Fruit fly (Drosophila melanogaster) whole organism: ENCODE data around the gene CG46441.

Source experiments
- CG8478 ChIP-seq: fragments of >200 bp; optimal IDR thresholded peaks from 2 replicates; lab custom pipeline; 2018; ENCODE audit warnings: inconsistent platforms
- Dll ChIP-seq: fragments of >200 bp; optimal IDR thresholded peaks from 2 replicates; lab custom pipeline; 2017
- EcR ChIP-seq, 2 experiments: fragments of >200 bp; optimal IDR thresholded peaks; 2 replicates each; lab custom pipeline; 2017; ENCODE audit warnings: missing biosample characterization in 2 of 2, missing genetic modification characterization in 2 of 2, missing genetic modification reagents in 2 of 2
- pan ChIP-seq: fragments of >200 bp; optimal IDR thresholded peaks from 2 replicates; lab custom pipeline; 2017
- psq ChIP-seq: fragments of >200 bp; optimal IDR thresholded peaks from 2 replicates; lab custom pipeline; 2017
- usp ChIP-seq: fragments of >200 bp; optimal IDR thresholded peaks from 2 replicates; lab custom pipeline; 2017; ENCODE audit warnings: missing biosample characterization, missing genetic modification characterization, mixed read lengths

DNA sequence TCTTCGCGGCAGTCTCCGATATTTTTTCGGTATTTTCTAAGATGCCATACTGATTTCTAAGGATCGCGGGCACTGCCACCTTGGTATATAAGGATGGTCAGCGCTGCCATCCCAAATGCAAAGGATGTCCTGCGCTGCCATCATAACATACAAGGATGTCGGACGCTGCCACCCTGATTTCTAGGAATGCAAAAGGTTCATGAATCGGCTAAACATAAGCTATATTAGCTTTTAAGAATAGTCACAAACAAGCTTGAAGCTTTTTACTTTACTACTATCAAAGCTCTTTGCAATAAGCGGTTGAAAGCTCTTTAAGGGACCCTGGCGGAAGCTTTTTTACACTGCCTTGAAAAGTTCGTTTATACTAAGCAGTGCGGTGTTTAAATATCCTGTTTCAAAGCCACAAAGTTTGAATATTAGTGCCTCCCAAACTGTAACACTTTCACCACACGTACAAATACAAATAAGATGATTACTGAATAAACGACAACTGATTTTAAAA lies 37.5 kb downstream of the CG46441 start:
- TF ChIP-seq psq (lab: Kevin White, UChicago), result no peak
- TF ChIP-seq CG8478, result no peak
- no peak for TF ChIP-seq EcR (GFP tag; optimal IDR thresholded peaks at IDR 0.05; lab: Kevin White, UChicago)
- TF ChIP-seq Dll (lab: Kevin White, UChicago), result no peak
- TF ChIP-seq pan (lab: Kevin White, UChicago), result no peak
- no peak for TF ChIP-seq usp
